Fruit fly (Drosophila melanogaster) whole organism, embryonic: ENCODE measurements around the gene GC.

Experiments used
- Asciz ChIP-seq: fragments of 200-800 bp; sonication (Bioruptor generic); optimal IDR thresholded peaks from 2 replicates; lab custom pipeline; 2017; ENCODE audit warnings: missing biosample characterization, mild to moderate bottlenecking, missing genetic modification characterization, missing genetic modification reagents
- CG10274 ChIP-seq: fragments of 200-800 bp; sonication (Bioruptor generic); optimal IDR thresholded peaks from 3 replicates; lab custom pipeline; 2017; ENCODE audit warnings: missing biosample characterization, mild to moderate bottlenecking, missing genetic modification characterization
- CG11695 ChIP-seq: fragments of 200-800 bp; sonication (Bioruptor generic); IDR thresholded peaks from 3 replicates; pipeline ENCODE4 v1.3.6; 2022; ENCODE audit warnings: missing biosample characterization, missing genetic modification characterization
- CG12104 ChIP-seq: fragments of 200-800 bp; sonication (Bioruptor generic); optimal IDR thresholded peaks from 3 replicates; lab custom pipeline; 2016; ENCODE audit warnings: missing biosample characterization, missing genetic modification characterization
- CG12236 ChIP-seq: fragments of 200-800 bp; sonication (Bioruptor generic); optimal IDR thresholded peaks from 2 replicates; lab custom pipeline; 2016; ENCODE audit warnings: missing biosample characterization, missing genetic modification characterization
- CG13775 ChIP-seq: fragments of 200-800 bp; sonication (Bioruptor generic); optimal IDR thresholded peaks from 3 replicates; lab custom pipeline; 2017; ENCODE audit warnings: missing biosample characterization, mild to moderate bottlenecking, missing genetic modification characterization
- CG14667 ChIP-seq: fragments of 200-800 bp; sonication (Bioruptor generic); IDR thresholded peaks from 2 replicates; pipeline ENCODE4 v1.3.6; 2022; ENCODE audit warnings: missing biosample characterization, missing genetic modification characterization
- CG18262 ChIP-seq: fragments of 200-800 bp; optimal IDR thresholded peaks from 3 replicates; lab custom pipeline; 2019; ENCODE audit warnings: missing biosample characterization, mild to moderate bottlenecking, missing genetic modification characterization, moderate library complexity
- CG43689 ChIP-seq: fragments of 200-800 bp; sonication (Bioruptor generic); IDR thresholded peaks from 2 replicates; pipeline ENCODE4 v1.3.6; 2022; ENCODE audit warnings: missing biosample characterization, missing genetic modification characterization
- CG4617 ChIP-seq: fragments of 200-800 bp; sonication (Bioruptor generic); optimal IDR thresholded peaks from 3 replicates; lab custom pipeline; 2016; ENCODE audit warnings: missing biosample characterization, missing genetic modification characterization, borderline replicate concordance
- CG4820 ChIP-seq: fragments of 200-800 bp; sonication (Bioruptor generic); optimal IDR thresholded peaks from 3 replicates; lab custom pipeline; 2016; ENCODE audit warnings: missing biosample characterization, missing genetic modification characterization
- CG7357 ChIP-seq: fragments of 200-800 bp; sonication (Bioruptor generic); IDR thresholded peaks from 3 replicates; pipeline ENCODE4 v1.3.6; 2022; ENCODE audit warnings: missing biosample characterization, missing genetic modification characterization
- CG7372 ChIP-seq: fragments of 200-800 bp; sonication (Bioruptor generic); IDR thresholded peaks from 2 replicates; pipeline ENCODE4 v1.3.6; 2022; ENCODE audit warnings: missing biosample characterization, missing genetic modification characterization
- CG7556 ChIP-seq: fragments of 200-800 bp; sonication (Bioruptor generic); optimal IDR thresholded peaks from 2 replicates; lab custom pipeline; 2017; ENCODE audit warnings: missing biosample characterization, mild to moderate bottlenecking, missing genetic modification characterization
- CTCF ChIP-seq: fragments of 200-800 bp; sonication (Bioruptor generic); optimal IDR thresholded peaks from 2 replicates; lab custom pipeline; 2017; ENCODE audit warnings: missing biosample characterization, mild to moderate bottlenecking, missing genetic modification characterization, moderate library complexity
- Dll ChIP-seq: fragments of 200-800 bp; sonication (Bioruptor generic); IDR thresholded peaks from 4 replicates; pipeline ENCODE4 v1.3.6; 2022; ENCODE audit warnings: missing biosample characterization, missing genetic modification characterization; ENCODE audit not compliant: partially characterized antibody
- HHEX ChIP-seq: fragments of 200-800 bp; sonication (Bioruptor generic); optimal IDR thresholded peaks from 3 replicates; lab custom pipeline; 2017; ENCODE audit warnings: missing biosample characterization, mild to moderate bottlenecking, missing genetic modification characterization, missing genetic modification reagents
- Hr3 ChIP-seq: fragments of 200-800 bp; sonication (Bioruptor generic); optimal IDR thresholded peaks from 3 replicates; lab custom pipeline; 2016; ENCODE audit warnings: missing biosample characterization, missing genetic modification characterization
- Lhr ChIP-seq: fragments of 200-800 bp; sonication (Bioruptor generic); optimal IDR thresholded peaks from 3 replicates; lab custom pipeline; 2017; ENCODE audit warnings: mild to moderate bottlenecking, missing biosample characterization, missing genetic modification reagents, missing genetic modification characterization
- Lim3 ChIP-seq: fragments of 200-800 bp; sonication (Bioruptor generic); IDR thresholded peaks from 2 replicates; pipeline ENCODE4 v1.3.6; 2022; ENCODE audit warnings: missing biosample characterization, missing genetic modification characterization
- MTF-1 ChIP-seq: fragments of 200-800 bp; sonication (Bioruptor generic); optimal IDR thresholded peaks from 2 replicates; lab custom pipeline; 2018; ENCODE audit warnings: missing biosample characterization, mild to moderate bottlenecking, missing genetic modification characterization, borderline replicate concordance
- Max ChIP-seq: fragments of 200-800 bp; sonication (Bioruptor generic); optimal IDR thresholded peaks from 2 replicates; lab custom pipeline; 2016; ENCODE audit warnings: missing biosample characterization, mild to moderate bottlenecking, missing genetic modification characterization
- Med ChIP-seq: fragments of 200-800 bp; sonication (Bioruptor generic); peaks from one replicate; lab custom pipeline; 2016; ENCODE audit warnings: missing biosample characterization, missing genetic modification characterization, mild to moderate bottlenecking, inconsistent platforms, moderate library complexity
- Oaz ChIP-seq: fragments of 200-800 bp; sonication (Bioruptor generic); IDR thresholded peaks from 2 replicates; pipeline ENCODE4 v1.3.6; 2022; ENCODE audit warnings: missing biosample characterization, missing genetic modification characterization
- Ptx1 ChIP-seq: fragments of 200-800 bp; sonication (Bioruptor generic); IDR thresholded peaks from 2 replicates; pipeline ENCODE4 v1.3.6; 2022; ENCODE audit warnings: missing biosample characterization, missing genetic modification characterization
- Rx ChIP-seq: fragments of 200-800 bp; sonication (Bioruptor generic); IDR thresholded peaks from 2 replicates; pipeline ENCODE4 v1.3.6; 2022; ENCODE audit warnings: missing biosample characterization, missing genetic modification characterization
- Usf ChIP-seq: fragments of 200-800 bp; sonication (Bioruptor generic); optimal IDR thresholded peaks from 2 replicates; lab custom pipeline; 2017; ENCODE audit warnings: missing genotype, missing biosample characterization, missing genetic modification characterization
- ab ChIP-seq: fragments of 200-800 bp; sonication (Bioruptor generic); optimal IDR thresholded peaks from 2 replicates; lab custom pipeline; 2016; ENCODE audit warnings: missing biosample characterization, missing genetic modification characterization
- az2 ChIP-seq: fragments of 200-800 bp; sonication (Bioruptor generic); optimal IDR thresholded peaks from 3 replicates; lab custom pipeline; 2016; ENCODE audit warnings: missing biosample characterization, missing genetic modification characterization
- bbx ChIP-seq: fragments of 200-800 bp; sonication (Bioruptor generic); IDR thresholded peaks from 2 replicates; pipeline ENCODE4 v1.3.6; 2022; ENCODE audit warnings: missing biosample characterization, missing genetic modification characterization; ENCODE audit not compliant: partially characterized antibody
- cg ChIP-seq: fragments of 200-800 bp; sonication (Bioruptor generic); optimal IDR thresholded peaks from 3 replicates; lab custom pipeline; 2019; ENCODE audit warnings: missing biosample characterization, mild to moderate bottlenecking, missing genetic modification characterization, moderate library complexity
- ci ChIP-seq: fragments of 200-800 bp; sonication (Bioruptor generic); IDR thresholded peaks from 3 replicates; pipeline ENCODE4 v1.3.6; 2022; ENCODE audit warnings: missing biosample characterization, missing genetic modification characterization
- da ChIP-seq: fragments of 200-800 bp; sonication (Bioruptor generic); optimal IDR thresholded peaks from 2 replicates; lab custom pipeline; 2016; ENCODE audit warnings: missing biosample characterization, missing genetic modification characterization
- ems ChIP-seq: fragments of 200-800 bp; sonication (Bioruptor generic); optimal IDR thresholded peaks from 3 replicates; lab custom pipeline; 2016; ENCODE audit warnings: missing biosample characterization, missing genetic modification characterization
- fru ChIP-seq: fragments of >200 bp; optimal IDR thresholded peaks from 2 replicates; lab custom pipeline; 2017
- hkb ChIP-seq, 2 experiments: fragments of 200-800 bp in 1 of 2; fragments of >200 bp in 1 of 2; sonication (Bioruptor generic) in 1 of 2; IDR thresholded peaks in 1 of 2; optimal IDR thresholded peaks in 1 of 2; 2 replicates each; pipeline versions ENCODE4 v1.3.6 to Lab custom; 2017 to 2022; ENCODE audit warnings: missing biosample characterization in 1 of 2, missing genetic modification characterization in 1 of 2
- lmd ChIP-seq: fragments of 200-800 bp; sonication (Bioruptor generic); IDR thresholded peaks from 2 replicates; pipeline ENCODE4 v1.3.6; 2022; ENCODE audit warnings: missing biosample characterization, missing genetic modification characterization
- org-1 ChIP-seq: fragments of 200-800 bp; sonication (Bioruptor generic); optimal IDR thresholded peaks from 2 replicates; lab custom pipeline; 2017; ENCODE audit warnings: missing biosample characterization, missing genetic modification characterization
- otp ChIP-seq: fragments of 200-800 bp; sonication (Bioruptor generic); IDR thresholded peaks from 3 replicates; pipeline ENCODE4, ENCODE4 v1.3.6; 2022; ENCODE audit warnings: missing biosample characterization, missing genetic modification characterization
- pb ChIP-seq: fragments of 200-800 bp; sonication (Bioruptor generic); optimal IDR thresholded peaks from 3 replicates; lab custom pipeline; 2016; ENCODE audit warnings: missing biosample characterization, missing genetic modification characterization
- psq ChIP-seq: fragments of 200-800 bp; sonication (Bioruptor generic); optimal IDR thresholded peaks from 2 replicates; lab custom pipeline; 2017; ENCODE audit warnings: missing biosample characterization, missing genetic modification characterization
- pum ChIP-seq: fragments of 200-800 bp; sonication (Bioruptor generic); optimal IDR thresholded peaks from 2 replicates; lab custom pipeline; 2016; ENCODE audit warnings: missing biosample characterization, missing genetic modification characterization
- scrt ChIP-seq: fragments of 200-800 bp; sonication (Bioruptor generic); optimal IDR thresholded peaks from 2 replicates; lab custom pipeline; 2018; ENCODE audit warnings: missing biosample characterization, mild to moderate bottlenecking, missing genetic modification characterization, moderate library complexity
- sd ChIP-seq: fragments of 200-800 bp; sonication (Bioruptor generic); optimal IDR thresholded peaks from 3 replicates; lab custom pipeline; 2018; ENCODE audit warnings: missing biosample characterization, mild to moderate bottlenecking, missing genetic modification characterization, moderate library complexity
- sna ChIP-seq: fragments of 200-800 bp; sonication (Bioruptor generic); IDR thresholded peaks from 2 replicates; pipeline ENCODE4 v1.3.6; 2022; ENCODE audit warnings: missing biosample characterization, missing genetic modification characterization; ENCODE audit not compliant: partially characterized antibody
- tll ChIP-seq, 2 experiments: fragments of 200-800 bp in 1 of 2; fragments of >200 bp in 1 of 2; sonication (Bioruptor generic) in 1 of 2; optimal IDR thresholded peaks; 2 replicates each; lab custom pipeline; 2017 to 2019; ENCODE audit warnings: missing biosample characterization in 2 of 2, missing genetic modification characterization in 2 of 2, mild to moderate bottlenecking in 1 of 2, moderate library complexity in 1 of 2
- tna ChIP-seq: fragments of 200-800 bp; sonication (Bioruptor generic); IDR thresholded peaks from 2 replicates; pipeline ENCODE4 v1.3.6; 2022; ENCODE audit warnings: missing biosample characterization, missing genetic modification characterization; ENCODE audit not compliant: partially characterized antibody
- tup ChIP-seq: fragments of 200-800 bp; sonication (Bioruptor generic); optimal IDR thresholded peaks from 2 replicates; lab custom pipeline; 2016; ENCODE audit warnings: missing biosample characterization, mild to moderate bottlenecking, missing genetic modification characterization, moderate library complexity
- tx ChIP-seq: fragments of 200-800 bp; sonication (Bioruptor generic); optimal IDR thresholded peaks from 2 replicates; lab custom pipeline; 2016; ENCODE audit warnings: missing biosample characterization, missing genetic modification characterization
- unc-4 ChIP-seq: fragments of 200-800 bp; sonication (Bioruptor generic); IDR thresholded peaks from 2 replicates; pipeline ENCODE4 v1.3.6; 2022; ENCODE audit warnings: missing biosample characterization, missing genetic modification characterization; ENCODE audit not compliant: partially characterized antibody
- wdn ChIP-seq: fragments of 200-800 bp; sonication (Bioruptor generic); IDR thresholded peaks from 2 replicates; pipeline ENCODE4 v1.3.6; 2022; ENCODE audit warnings: missing biosample characterization, missing genetic modification characterization

The GC gene

DNA sequence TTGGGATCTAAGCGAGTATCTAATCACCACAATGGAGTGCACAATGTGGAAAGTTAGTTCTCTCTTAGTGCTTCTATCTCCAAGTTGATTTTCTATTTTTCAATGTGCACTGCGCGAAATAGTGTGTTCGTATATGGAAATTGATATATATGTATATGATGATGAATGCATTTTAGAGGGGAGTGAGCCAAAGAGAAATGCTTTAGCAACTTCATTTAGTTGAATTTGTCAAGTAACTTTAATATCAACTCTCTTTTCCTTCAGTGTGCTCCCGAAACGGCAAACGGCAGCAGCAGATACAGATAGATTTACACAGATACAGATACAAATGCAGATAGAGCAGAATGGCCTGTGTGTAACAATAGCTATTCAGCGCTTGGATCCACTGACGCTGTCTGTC is 45.1 kb downstream of the GC start (continued):
- no peak for TF ChIP-seq tna
- TF ChIP-seq CG12236 (GFP tag; lab: Kevin White, UChicago), result peak; percentile 60
- TF ChIP-seq Asciz (GFP tag; lab: Kevin White, UChicago), result peak; percentile 68
- TF ChIP-seq CG4820 (GFP tag; lab: Kevin White, UChicago), result no peak
- TF ChIP-seq CG4617 (GFP tag; lab: Kevin White, UChicago), result peak; percentile 16
- TF ChIP-seq Dll, result no peak
- TF ChIP-seq psq (GFP tag; lab: Kevin White, UChicago), result peak; percentile 22
- TF ChIP-seq CG12104 (GFP tag; lab: Kevin White, UChicago), result no peak
- no peak for TF ChIP-seq CG7372 (GFP tag; lab: Robert Waterston, UW)
- peak; percentile 46; the same call in 1 of the 2 replicates for TF ChIP-seq CG14667 (GFP tag; lab: Robert Waterston, UW)
- no peak for TF ChIP-seq sna (GFP tag; lab: Robert Waterston, UW)
- peak; percentile 38 for TF ChIP-seq CG13775
- peak; percentile 63 for TF ChIP-seq Hr3
- TF ChIP-seq az2, result peak; percentile 65
- TF ChIP-seq unc-4 (GFP tag; lab: Robert Waterston, UW), result no peak
- no peak for TF ChIP-seq tll (GFP tag; optimal IDR thresholded peaks at IDR 0.05; lab: Kevin White, UChicago)
- no peak for TF ChIP-seq tup (GFP tag; lab: Kevin White, UChicago)
- TF ChIP-seq ab (GFP tag; lab: Kevin White, UChicago), result no peak
- TF ChIP-seq Rx (GFP tag; lab: Robert Waterston, UW), result peak; percentile 59
- TF ChIP-seq sd (tag; lab: Kevin White, UChicago), result no peak
- peak; percentile 33 for TF ChIP-seq CG7556 (GFP tag; lab: Kevin White, UChicago)
- TF ChIP-seq pb, result no peak
- TF ChIP-seq HHEX, result no peak
- TF ChIP-seq ems (GFP tag; lab: Kevin White, UChicago), result peak; percentile 57
- TF ChIP-seq org-1 (GFP tag; lab: Kevin White, UChicago), result peak; percentile 45
- TF ChIP-seq Usf, result peak; percentile 11
- no peak for TF ChIP-seq da (GFP tag; lab: Kevin White, UChicago)
- no peak for TF ChIP-seq Max
- TF ChIP-seq fru (lab: Kevin White, UChicago), result no peak
- TF ChIP-seq Lhr (GFP tag; lab: Kevin White, UChicago), result peak; percentile 17
- peak; percentile 66 for TF ChIP-seq Ptx1
- peak; percentile 56; the same call in 1 of the 3 replicates for TF ChIP-seq CG11695
- 0 out of 3 replicates have a peak, but pooled peaks have one; percentile 51 for TF ChIP-seq CG7357 (GFP tag; lab: Robert Waterston, UW)
- TF ChIP-seq bbx (GFP tag; lab: Robert Waterston, UW), result no peak
- peak; percentile 80 for TF ChIP-seq CG18262
- TF ChIP-seq ci (GFP tag; lab: Robert Waterston, UW), result peak; percentile 85
- TF ChIP-seq Oaz (GFP tag; lab: Robert Waterston, UW), result no peak
- no peak for TF ChIP-seq hkb (optimal IDR thresholded peaks at IDR 0.05; lab: Kevin White, UChicago)
- no peak for TF ChIP-seq hkb (GFP tag; IDR thresholded peaks at IDR 0.05; lab: Robert Waterston, UW)
- TF ChIP-seq CG43689 (GFP tag; lab: Robert Waterston, UW), result 0 out of 2 replicates have a peak, but pooled peaks have one; percentile 50
- peak; percentile 93 for TF ChIP-seq Med (GFP tag; lab: Kevin White, UChicago)
- TF ChIP-seq scrt (GFP tag; lab: Kevin White, UChicago), result no peak
- TF ChIP-seq wdn (GFP tag; lab: Robert Waterston, UW), result no peak
- TF ChIP-seq CTCF (GFP tag; lab: Kevin White, UChicago), result no peak
- TF ChIP-seq pum (GFP tag; lab: Kevin White, UChicago), result peak; percentile 46
- TF ChIP-seq otp (GFP tag; lab: Robert Waterston, UW), result peak; percentile 84
- no peak for TF ChIP-seq Lim3 (GFP tag; lab: Robert Waterston, UW)
- TF ChIP-seq tx (GFP tag; lab: Kevin White, UChicago), result peak; percentile 41
- peak; percentile 61 for TF ChIP-seq lmd (GFP tag; lab: Robert Waterston, UW)
- peak; percentile 14 for TF ChIP-seq cg (GFP tag; lab: Kevin White, UChicago)
- no peak for TF ChIP-seq MTF-1 (GFP tag; lab: Kevin White, UChicago)
- no peak for TF ChIP-seq CG10274
